Worm (Caenorhabditis elegans) whole organism, L3 larva: ENCODE measurements around the gene F32D8.4.

ENCODE experiments used
- ZK546.5 ChIP-seq: sonication (generic microtip); optimal IDR thresholded peaks from 2 replicates; lab custom pipeline; 2017; ENCODE audit warnings: missing biosample characterization, missing genetic modification characterization
- egl-27 ChIP-seq: sonication (generic microtip); optimal IDR thresholded peaks from 4 replicates; lab custom pipeline; 2017; ENCODE audit warnings: missing biosample characterization, missing genetic modification reagents, missing genetic modification characterization
- fkh-10 ChIP-seq: sonication (generic microtip); optimal IDR thresholded peaks from 2 replicates; lab custom pipeline; 2017; ENCODE audit warnings: missing biosample characterization, missing genetic modification reagents, missing genetic modification characterization
- nhr-43 ChIP-seq: sonication (generic microtip); optimal IDR thresholded peaks from 2 replicates; lab custom pipeline; 2016; ENCODE audit warnings: mild to moderate bottlenecking, missing genetic modification characterization, missing compliant biosample characterization; ENCODE audit not compliant: poor library complexity, severe bottlenecking
- skn-1 ChIP-seq: fragments of 150-350 bp; optimal IDR thresholded peaks from 2 replicates; lab custom pipeline; 2014; ENCODE audit warnings: missing biosample characterization, missing genetic modification characterization
- ztf-11 ChIP-seq: fragments of 150-350 bp; optimal IDR thresholded peaks from 2 replicates; lab custom pipeline; 2014; ENCODE audit warnings: missing biosample characterization, missing genetic modification characterization

ce11 chrV:10873190-10873589 lies 20.2 kb downstream of the F32D8.4 start:
- TF ChIP-seq ztf-11: no peak
- no peak for TF ChIP-seq skn-1 (tag; lab: Kevin White, UChicago)
- no peak for TF ChIP-seq nhr-43 (tag; lab: Kevin White, UChicago)
- no peak for TF ChIP-seq egl-27
- TF ChIP-seq fkh-10 (GFP tag; lab: Kevin White, UChicago): no peak
- TF ChIP-seq ZK546.5 (tag; lab: Kevin White, UChicago): no peak
